Worm (Caenorhabditis elegans) whole organism, young adult: Measurements from ENCODE around the gene gegf-1.

Experiments
- B0019.2 ChIP-seq: fragments of 200-800 bp; sonication (Bioruptor generic); conservative IDR thresholded peaks from 2 replicates; pipeline ENCODE4 v1.3.6; 2022; ENCODE audit warnings: missing genetic modification reagents, missing genetic modification characterization, missing compliant biosample characterization
- F22D6.2 ChIP-seq: sonication (generic microtip); optimal IDR thresholded peaks from 2 replicates; lab custom pipeline; 2016; ENCODE audit warnings: mild to moderate bottlenecking, missing genetic modification characterization, missing compliant biosample characterization
- F49E8.2 ChIP-seq: sonication (generic microtip); optimal IDR thresholded peaks from 3 replicates; lab custom pipeline; 2017; ENCODE audit warnings: missing genetic modification characterization, mild to moderate bottlenecking, missing compliant biosample characterization, antibody characterized with exemption, moderate library complexity; ENCODE audit not compliant: insufficient read depth
- F57A8.1 ChIP-seq: fragments of 200-800 bp; sonication (Bioruptor generic); optimal IDR thresholded peaks from 2 replicates; lab custom pipeline; 2018; ENCODE audit warnings: mild to moderate bottlenecking, missing genetic modification characterization, moderate library complexity, missing compliant biosample characterization
- K11D2.4 ChIP-seq: fragments of 200-800 bp; sonication (Bioruptor generic); IDR thresholded peaks from 2 replicates; pipeline ENCODE4 v1.3.6; 2022; ENCODE audit warnings: missing genetic modification reagents, missing genetic modification characterization, missing compliant biosample characterization
- Y56A3A.18 ChIP-seq: fragments of 200-800 bp; sonication (Bioruptor generic); IDR thresholded peaks from 2 replicates; pipeline ENCODE4 v1.3.6; 2022; ENCODE audit warnings: missing genetic modification reagents, missing genetic modification characterization, missing compliant biosample characterization
- attf-5 ChIP-seq: fragments of 200-800 bp; sonication (Bioruptor generic); optimal IDR thresholded peaks from 2 replicates; lab custom pipeline; 2018; ENCODE audit warnings: mild to moderate bottlenecking, missing genetic modification characterization, missing compliant biosample characterization
- attf-6 ChIP-seq: fragments of 200-800 bp; sonication (Bioruptor generic); IDR thresholded peaks from 2 replicates; pipeline ENCODE4 v1.3.6; 2022; ENCODE audit warnings: missing genetic modification reagents, missing genetic modification characterization, missing compliant biosample characterization
- bed-2 ChIP-seq: fragments of 200-800 bp; sonication (Bioruptor generic); IDR thresholded peaks from 2 replicates; pipeline ENCODE4 v1.3.6; 2022; ENCODE audit warnings: missing genetic modification reagents, missing genetic modification characterization, missing compliant biosample characterization
- ccch-3 ChIP-seq: fragments of 200-800 bp; sonication (Bioruptor generic); optimal IDR thresholded peaks from 2 replicates; lab custom pipeline; 2018; ENCODE audit warnings: mild to moderate bottlenecking, missing genetic modification characterization, missing compliant biosample characterization
- cebp-1 ChIP-seq, 2 experiments: fragments of 200-800 bp in 1 of 2; sonication (Bioruptor generic) in 1 of 2; sonication (generic microtip) in 1 of 2; IDR thresholded peaks in 1 of 2; optimal IDR thresholded peaks in 1 of 2; 2 replicates each; pipeline versions ENCODE4 v1.3.6 to Lab custom; 2017 to 2022; ENCODE audit warnings: missing compliant biosample characterization in 2 of 2, missing genetic modification characterization in 2 of 2, mild to moderate bottlenecking in 1 of 2, missing genetic modification reagents in 1 of 2, moderate library complexity in 1 of 2
- cebp-2 ChIP-seq: fragments of 200-800 bp; sonication (Bioruptor generic); IDR thresholded peaks from 2 replicates; pipeline ENCODE4 v1.3.6; 2022; ENCODE audit warnings: missing genetic modification characterization, missing compliant biosample characterization
- ceh-100 ChIP-seq: fragments of 200-800 bp; sonication (Bioruptor generic); IDR thresholded peaks from 2 replicates; pipeline ENCODE4 v1.3.6; 2022; ENCODE audit warnings: missing genetic modification reagents, missing genetic modification characterization, missing compliant biosample characterization
- ceh-40 ChIP-seq: fragments of 200-800 bp; sonication (Bioruptor generic); IDR thresholded peaks from 2 replicates; pipeline ENCODE4 v1.3.6; 2022; ENCODE audit warnings: missing genetic modification characterization, missing compliant biosample characterization
- chd-7 ChIP-seq: sonication (generic microtip); optimal IDR thresholded peaks from 2 replicates; lab custom pipeline; 2016; ENCODE audit warnings: mild to moderate bottlenecking, missing genetic modification characterization, moderate library complexity, missing compliant biosample characterization
- dox-1 ChIP-seq: fragments of 200-800 bp; sonication (Bioruptor generic); IDR thresholded peaks from 2 replicates; pipeline ENCODE4 v1.3.6; 2022; ENCODE audit warnings: missing genetic modification reagents, missing genetic modification characterization, missing compliant biosample characterization
- egrh-3 ChIP-seq: fragments of 200-800 bp; sonication (Bioruptor generic); IDR thresholded peaks from 2 replicates; pipeline ENCODE4 v1.3.6; 2022; ENCODE audit warnings: missing genetic modification reagents, missing genetic modification characterization, missing compliant biosample characterization
- gei-17 ChIP-seq: fragments of 200-800 bp; sonication (Bioruptor generic); optimal IDR thresholded peaks from 2 replicates; lab custom pipeline; 2018; ENCODE audit warnings: mild to moderate bottlenecking, missing genetic modification characterization, missing compliant biosample characterization
- him-1 ChIP-seq: sonication (generic microtip); optimal IDR thresholded peaks from 2 replicates; lab custom pipeline; 2016; ENCODE audit warnings: missing genotype, missing genetic modification reagents, missing genetic modification characterization, missing compliant biosample characterization
- hlh-26 ChIP-seq: fragments of 200-800 bp; sonication (Bioruptor generic); conservative IDR thresholded peaks from 2 replicates; pipeline ENCODE4 v1.3.6; 2022; ENCODE audit warnings: missing genetic modification reagents, missing genetic modification characterization, missing compliant biosample characterization
- hmg-20 ChIP-seq: fragments of 200-800 bp; sonication (Bioruptor generic); IDR thresholded peaks from 2 replicates; pipeline ENCODE4 v1.3.6; 2022; ENCODE audit warnings: missing genetic modification reagents, missing genetic modification characterization, missing compliant biosample characterization
- hsf-1 ChIP-seq: fragments of 200-800 bp; sonication (Bioruptor generic); IDR thresholded peaks from 2 replicates; pipeline ENCODE4 v1.3.6; 2022; ENCODE audit warnings: missing genetic modification reagents, missing genetic modification characterization, missing compliant biosample characterization
- let-526 ChIP-seq: fragments of 200-800 bp; sonication (Bioruptor generic); IDR thresholded peaks from 2 replicates; pipeline ENCODE4 v1.3.6; 2022; ENCODE audit warnings: missing genetic modification reagents, missing genetic modification characterization, missing compliant biosample characterization
- lin-35 ChIP-seq, 3 experiments: fragments of 150-350 bp in 2 of 3; sonication (generic microtip) in 1 of 3; optimal IDR thresholded peaks; 2 replicates each; lab custom pipeline; 2014 to 2018; ENCODE audit warnings: missing biosample characterization in 3 of 3, missing genetic modification characterization in 3 of 3, missing genetic modification reagents in 3 of 3
- lir-1 ChIP-seq: fragments of 200-800 bp; sonication (Bioruptor generic); conservative IDR thresholded peaks from 2 replicates; pipeline ENCODE4 v1.3.6; 2022; ENCODE audit warnings: missing genetic modification reagents, missing genetic modification characterization, missing compliant biosample characterization
- lsy-27 ChIP-seq: sonication (generic microtip); optimal IDR thresholded peaks from 2 replicates; lab custom pipeline; 2017; ENCODE audit warnings: missing genetic modification characterization, mild to moderate bottlenecking, missing compliant biosample characterization, antibody characterized with exemption, missing genotype, borderline replicate concordance; ENCODE audit not compliant: insufficient read depth
- madf-6 ChIP-seq: fragments of 200-800 bp; sonication (Bioruptor generic); IDR thresholded peaks from 2 replicates; pipeline ENCODE4 v1.3.6; 2022; ENCODE audit warnings: missing genetic modification reagents, missing genetic modification characterization, missing compliant biosample characterization
- mcd-1 ChIP-seq: fragments of 200-800 bp; sonication (Bioruptor generic); IDR thresholded peaks from 2 replicates; pipeline ENCODE4 v1.3.6; 2022; ENCODE audit warnings: missing genetic modification reagents, missing genetic modification characterization, missing compliant biosample characterization
- mxl-1 ChIP-seq: sonication (generic microtip); optimal IDR thresholded peaks from 2 replicates; lab custom pipeline; 2016; ENCODE audit warnings: missing genetic modification characterization, missing compliant biosample characterization
- nfya-2 ChIP-seq: fragments of 200-800 bp; sonication (Bioruptor generic); IDR thresholded peaks from 2 replicates; pipeline ENCODE4 v1.3.6; 2022; ENCODE audit warnings: missing genetic modification reagents, missing genetic modification characterization, missing compliant biosample characterization
- nhr-27 ChIP-seq: fragments of 200-800 bp; sonication (Bioruptor generic); optimal IDR thresholded peaks from 2 replicates; lab custom pipeline; 2018; ENCODE audit warnings: mild to moderate bottlenecking, missing genetic modification characterization, moderate library complexity, missing compliant biosample characterization
- pbrm-1 ChIP-seq: fragments of 200-800 bp; sonication (Bioruptor generic); IDR thresholded peaks from 2 replicates; pipeline ENCODE4 v1.3.6; 2022; ENCODE audit warnings: missing genetic modification reagents, missing genetic modification characterization, missing compliant biosample characterization
- sdz-38 ChIP-seq: sonication (generic microtip); optimal IDR thresholded peaks from 2 replicates; lab custom pipeline; 2016; ENCODE audit warnings: missing genotype, missing genetic modification characterization, missing compliant biosample characterization
- xnd-1 ChIP-seq: sonication (generic microtip); optimal IDR thresholded peaks from 2 replicates; lab custom pipeline; 2016; ENCODE audit warnings: missing genotype, missing genetic modification reagents, missing genetic modification characterization, missing compliant biosample characterization
- zim-3 ChIP-seq: sonication (generic microtip); optimal IDR thresholded peaks from 2 replicates; lab custom pipeline; 2017; ENCODE audit warnings: mild to moderate bottlenecking, missing genetic modification characterization, moderate library complexity, missing compliant biosample characterization
- ztf-25 ChIP-seq: fragments of 200-800 bp; sonication (Bioruptor generic); IDR thresholded peaks from 2 replicates; pipeline ENCODE4 v1.3.6; 2022; ENCODE audit warnings: missing genetic modification reagents, missing genetic modification characterization, missing compliant biosample characterization
- ztf-26 ChIP-seq: sonication (generic microtip); optimal IDR thresholded peaks from 2 replicates; lab custom pipeline; 2017; ENCODE audit warnings: missing genetic modification characterization, missing compliant biosample characterization
- ztf-28 ChIP-seq: fragments of 200-800 bp; sonication (Bioruptor generic); IDR thresholded peaks from 2 replicates; pipeline ENCODE4 v1.3.6; 2022; ENCODE audit warnings: missing genetic modification reagents, missing genetic modification characterization, missing compliant biosample characterization

gegf-1 gene

ce11 chrIV:125881-126781 lies 31.6 kb downstream of the gegf-1 start, which contains the start of the genes grld-1 and cox-6C (continued):
- peak; percentile 37; the same call in 1 of the 2 replicates for TF ChIP-seq madf-6 (GFP tag; lab: Robert Waterston, UW)
- no peak for TF ChIP-seq ztf-26
- TF ChIP-seq gei-17 (GFP tag; lab: Kevin White, UChicago) = no peak
- no peak for TF ChIP-seq ztf-28 (GFP tag; lab: Robert Waterston, UW)
- TF ChIP-seq ccch-3 (GFP tag; lab: Kevin White, UChicago) = no peak
- no peak for TF ChIP-seq hlh-26 (GFP tag; lab: Robert Waterston, UW)
- TF ChIP-seq attf-6 (GFP tag; lab: Robert Waterston, UW) = no peak
- TF ChIP-seq F49E8.2 (tag; lab: Kevin White, UChicago) = peak; percentile 6
- no peak for TF ChIP-seq cebp-2 (GFP tag; lab: Robert Waterston, UW)

DNA sequence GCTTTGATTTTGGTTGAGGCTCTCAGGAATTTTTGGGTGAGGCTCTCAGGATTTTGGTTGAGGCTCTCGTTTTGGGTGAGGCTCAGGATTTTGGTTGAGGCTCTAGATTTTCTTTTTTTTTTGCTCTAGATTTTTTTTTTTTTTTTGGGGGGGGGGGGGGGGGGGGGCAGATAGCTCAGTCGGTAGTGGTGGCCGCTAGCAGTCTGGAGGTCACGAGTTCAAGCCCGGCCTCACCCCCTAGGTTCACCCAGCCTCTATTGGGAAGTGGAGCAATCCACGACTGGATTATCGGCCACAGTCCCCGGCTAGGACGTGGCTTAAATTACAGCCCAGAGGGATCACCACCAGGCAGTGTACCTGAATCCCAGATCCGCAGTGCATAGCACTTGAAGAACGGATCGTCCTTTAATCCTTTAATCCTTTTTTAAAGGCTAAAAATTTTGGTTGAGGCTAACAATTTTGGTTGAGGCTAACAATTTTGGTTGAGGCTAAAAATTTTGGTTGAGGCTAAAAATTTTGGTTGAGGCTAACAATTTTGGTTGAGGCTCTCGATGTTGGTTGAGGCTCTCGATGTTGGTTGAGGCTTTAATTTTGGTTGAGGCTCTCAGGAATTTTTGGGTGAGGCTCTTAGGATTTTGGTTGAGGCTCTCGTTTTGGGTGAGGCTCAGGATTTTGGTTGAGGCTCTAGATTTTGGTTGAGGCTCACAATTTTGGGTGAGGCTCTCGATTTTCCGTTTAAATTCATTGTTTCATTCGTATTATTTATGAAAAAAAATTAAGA lies 34.6 kb downstream of the gegf-1 start:
- TF ChIP-seq zim-3 = peak; percentile 91
- TF ChIP-seq egrh-3 = peak; percentile 82; the same call in 1 of the 2 replicates

- TF ChIP-seq xnd-1 (no peak), mcd-1 (GFP tag; lab: Robert Waterston, UW) (0 out of 2 replicates have a peak, but pooled peaks have one; percentile 23)
Measured at ce11 chrIV:121607-122006, 36.1 kb downstream of the gegf-1 start, which contains the start of gene tut-1. TSS of gene tut-1 (minus strand) at chrIV:121707.

ce11 chrIV:119792-120191 lies 37.9 kb downstream of the gegf-1 start:
- peak; percentile 100 for TF ChIP-seq zim-3
- TF ChIP-seq pbrm-1 (GFP tag; lab: Robert Waterston, UW) = no peak
- TF ChIP-seq nhr-27 (tag; lab: Kevin White, UChicago) = no peak
- TF ChIP-seq madf-6 (GFP tag; lab: Robert Waterston, UW) = peak; percentile 13; the same call in 1 of the 2 replicates
- TF ChIP-seq bed-2 (GFP tag; lab: Robert Waterston, UW) = no peak
- TF ChIP-seq attf-5 (GFP tag; lab: Kevin White, UChicago) = no peak
- peak; percentile 60 for TF ChIP-seq dox-1 (GFP tag; lab: Robert Waterston, UW)
- TF ChIP-seq ceh-100 = no peak
- no peak for TF ChIP-seq ztf-25
- TF ChIP-seq ceh-40 (GFP tag; lab: Robert Waterston, UW) = no peak
- no peak for TF ChIP-seq B0019.2 (GFP tag; lab: Robert Waterston, UW)
- no peak for TF ChIP-seq Y56A3A.18 (GFP tag; lab: Robert Waterston, UW)
- no peak for TF ChIP-seq chd-7
- TF ChIP-seq, all 124 proteins: peak for 3

DNA sequence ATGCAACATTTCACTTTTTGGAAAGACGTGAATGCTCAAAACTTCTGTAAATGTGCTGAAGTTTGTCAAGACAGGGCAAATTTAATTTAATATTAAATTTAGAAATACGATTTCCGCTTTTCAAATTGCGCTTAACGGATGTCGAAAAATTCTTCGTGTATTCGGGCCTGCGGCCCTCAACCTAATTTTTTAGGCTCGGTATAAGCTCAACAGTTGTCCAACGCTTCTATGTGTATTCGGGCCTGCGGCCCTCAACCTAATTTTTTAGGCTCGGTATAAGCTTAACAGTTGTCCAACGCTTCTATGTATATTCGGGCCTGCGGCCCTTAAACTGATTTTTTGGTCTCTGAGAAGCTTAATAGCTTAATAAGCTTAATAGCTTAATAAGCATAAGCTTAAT lies 38.9 kb downstream of the gegf-1 start:
- no peak for TF ChIP-seq lin-35 (GFP tag; optimal IDR thresholded peaks at IDR 0.05; lab: Kevin White, UChicago)
- TF ChIP-seq cebp-1 (GFP tag; IDR thresholded peaks at IDR 0.05; lab: Robert Waterston, UW) = no peak
- TF ChIP-seq cebp-1 (tag; optimal IDR thresholded peaks at IDR 0.05; lab: Kevin White, UChicago) = no peak
- no peak for TF ChIP-seq lsy-27 (tag; lab: Kevin White, UChicago)
- peak; percentile 36; the same call in 1 of the 2 replicates for TF ChIP-seq madf-6 (GFP tag; lab: Robert Waterston, UW)
- TF ChIP-seq dox-1 (GFP tag; lab: Robert Waterston, UW) = no peak
- TF ChIP-seq hmg-20 (GFP tag; lab: Robert Waterston, UW) = no peak
- TF ChIP-seq sdz-38 (tag; lab: Kevin White, UChicago) = no peak
- 0 out of 2 replicates have a peak, but pooled peaks have one; percentile 24 for TF ChIP-seq hsf-1
- TF ChIP-seq F57A8.1 (GFP tag; lab: Kevin White, UChicago) = no peak
- TF ChIP-seq K11D2.4 (GFP tag; lab: Robert Waterston, UW) = no peak
- TF ChIP-seq him-1 (tag; lab: Kevin White, UChicago) = no peak
- no peak for TF ChIP-seq F22D6.2 (tag; lab: Kevin White, UChicago)
- no peak for TF ChIP-seq hlh-26 (GFP tag; lab: Robert Waterston, UW)
- TF ChIP-seq let-526 (GFP tag; lab: Robert Waterston, UW) = no peak
- TF ChIP-seq mxl-1 (tag; lab: Kevin White, UChicago) = no peak
- no peak for TF ChIP-seq nfya-2 (GFP tag; lab: Robert Waterston, UW)
- TF ChIP-seq lir-1 = no peak
